Worm (Caenorhabditis elegans): ENCODE results near the gene F14F7.7.

The F14F7.7 gene

DNA sequence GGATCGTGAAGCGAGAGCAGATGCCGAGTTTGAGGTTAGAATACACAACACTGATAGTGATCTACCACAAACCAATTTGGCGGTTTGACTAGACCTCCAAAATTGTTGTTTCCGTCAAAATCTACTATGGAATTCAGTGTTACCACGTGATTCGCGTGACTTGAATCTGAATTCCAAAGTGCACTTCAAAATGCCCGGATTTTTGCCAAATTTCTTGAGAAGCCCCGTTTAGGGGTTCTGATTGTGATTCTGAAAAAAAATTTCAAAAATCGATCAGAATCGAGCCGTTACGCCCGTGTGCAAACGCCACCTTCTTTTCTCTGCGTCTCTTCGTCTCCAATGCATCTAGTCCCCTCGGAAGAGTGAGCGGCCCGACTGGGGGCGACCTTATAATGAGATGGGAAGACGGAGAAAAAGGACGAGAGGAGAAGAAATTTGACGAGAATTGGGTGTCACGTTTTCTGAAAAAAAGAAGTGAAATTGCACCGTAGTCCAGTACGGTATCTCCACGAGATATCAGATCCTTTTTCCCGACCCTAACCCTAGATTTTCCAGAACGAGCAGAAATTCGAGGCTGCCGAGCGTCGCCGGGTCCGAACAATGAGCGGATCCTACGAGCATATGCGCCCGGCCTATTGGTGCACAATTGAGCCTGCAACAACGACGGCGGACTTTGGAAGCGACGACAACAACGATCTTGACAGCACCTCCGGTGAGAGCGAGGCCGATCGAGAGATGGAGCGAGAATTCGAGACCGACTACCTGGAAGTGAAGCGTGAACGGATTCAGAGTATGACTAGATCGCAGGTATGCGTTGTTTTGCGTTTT lies 40.9 kb downstream of the F14F7.7 start:
- TF ChIP-seq efl-3 (GFP tag; optimal IDR thresholded peaks at IDR 0.05) (no peak), lir-3 (tag; optimal IDR thresholded peaks at IDR 0.05; ENCODE audit: poor library complexity) (no peak), ceh-8 (GFP tag; optimal IDR thresholded peaks at IDR 0.05) (no peak), nhr-11 (tag; optimal IDR thresholded peaks at IDR 0.05) (no peak), efl-1 (optimal IDR thresholded peaks at IDR 0.05) (no peak), efl-1 (GFP tag; optimal IDR thresholded peaks at IDR 0.05 in 1 of 2) (peak in 1 of 2 experiments; percentile 94), ama-1 (optimal IDR thresholded peaks at IDR 0.05) (peak; percentile 65), Y116A8C.19 (tag; optimal IDR thresholded peaks at IDR 0.05; ENCODE audit: borderline replicate concordance) (no peak), hpl-2 (GFP tag; optimal IDR thresholded peaks at IDR 0.05) (no peak), ztf-11 (tag; optimal IDR thresholded peaks at IDR 0.05) (no peak), C04F5.9 (tag; optimal IDR thresholded peaks at IDR 0.05) (no peak), mef-2 (tag; optimal IDR thresholded peaks at IDR 0.05) (no peak), aly-2 (tag; optimal IDR thresholded peaks at IDR 0.05) (no peak), jun-1 (tag; optimal IDR thresholded peaks at IDR 0.05) (no peak), unc-30 (tag; optimal IDR thresholded peaks at IDR 0.05) (no peak), ceh-88 (GFP tag; IDR thresholded peaks at IDR 0.05) (no peak), alr-1 (tag; optimal IDR thresholded peaks at IDR 0.05; ENCODE audit: borderline replicate concordance) (no peak), nhr-237 (tag; optimal IDR thresholded peaks at IDR 0.05) (no peak), egl-13 (tag; optimal IDR thresholded peaks at IDR 0.05) (no peak), unc-98 (GFP tag; IDR thresholded peaks at IDR 0.05) (no peak), zag-1 (tag; optimal IDR thresholded peaks at IDR 0.05) (no peak), pqm-1 (tag; optimal IDR thresholded peaks at IDR 0.05) (no peak), mep-1 (tag; optimal IDR thresholded peaks at IDR 0.05) (peak; percentile 13), isw-1 (GFP tag; IDR thresholded peaks at IDR 0.05) (no peak), pag-3 (tag; optimal IDR thresholded peaks at IDR 0.05; ENCODE audit: borderline replicate concordance, insufficient read depth) (no peak), xbp-1 (tag; optimal IDR thresholded peaks at IDR 0.05) (peak; percentile 6), lin-15B (tag; optimal IDR thresholded peaks at IDR 0.05) (no peak), nhr-77 (tag; optimal IDR thresholded peaks at IDR 0.05) (no peak), irx-1 (tag; optimal IDR thresholded peaks at IDR 0.05) (no peak), fkh-10 (GFP tag; optimal IDR thresholded peaks at IDR 0.05) (no peak), ces-1 (GFP tag; optimal IDR thresholded peaks at IDR 0.05) (no peak), fos-1 (tag; optimal IDR thresholded peaks at IDR 0.05) (peak; percentile 13), nhr-47 (tag; optimal IDR thresholded peaks at IDR 0.05) (peak; percentile 42), grh-1 (GFP tag; IDR thresholded peaks at IDR 0.05) (no peak), sox-4 (tag; optimal IDR thresholded peaks at IDR 0.05) (no peak), dpl-1 (GFP tag; optimal IDR thresholded peaks at IDR 0.05) (no peak), swsn-7 (tag; optimal IDR thresholded peaks at IDR 0.05) (peak; percentile 10), vab-15 (tag; optimal IDR thresholded peaks at IDR 0.05) (no peak), aha-1 (tag; optimal IDR thresholded peaks at IDR 0.05) (no peak), lin-14 (GFP tag; optimal IDR thresholded peaks at IDR 0.05) (peak; percentile 45), nhr-90 (tag; optimal IDR thresholded peaks at IDR 0.05; ENCODE audit: poor library complexity) (no peak), lin-13 (GFP tag; optimal IDR thresholded peaks at IDR 0.05) (peak; percentile 29), C16A3.4 (tag; optimal IDR thresholded peaks at IDR 0.05) (peak; percentile 21), snpc-4 (tag; optimal IDR thresholded peaks at IDR 0.05) (no peak), ets-5 (GFP tag; IDR thresholded peaks at IDR 0.05) (no peak), zip-4 (GFP tag; optimal IDR thresholded peaks at IDR 0.05) (no peak), fkh-8 (tag; optimal IDR thresholded peaks at IDR 0.05) (no peak), fkh-4 (tag; optimal IDR thresholded peaks at IDR 0.05; ENCODE audit: borderline replicate concordance) (no peak), nhr-71 (tag; optimal IDR thresholded peaks at IDR 0.05) (peak; percentile 50), blmp-1 (tag; optimal IDR thresholded peaks at IDR 0.05) (peak; percentile 38), mdl-1 (tag; optimal IDR thresholded peaks at IDR 0.05) (no peak), dsc-1 (tag; optimal IDR thresholded peaks at IDR 0.05) (no peak)

Data from whole organism, L1 larva.